Worm (Caenorhabditis elegans) whole organism, L2 larva: ENCODE measurements around the gene B0361.3.

Source experiments
- R02D3.7 ChIP-seq: fragments of 150-350 bp; optimal IDR thresholded peaks from 2 replicates; lab custom pipeline; 2014; ENCODE audit warnings: missing biosample characterization, missing genetic modification characterization
- alr-1 ChIP-seq: fragments of 150-350 bp; optimal IDR thresholded peaks from 2 replicates; lab custom pipeline; 2014; ENCODE audit warnings: missing biosample characterization, missing genetic modification characterization
- lin-11 ChIP-seq: fragments of 150-350 bp; sonication (generic microtip); optimal IDR thresholded peaks from 2 replicates; lab custom pipeline; 2014; ENCODE audit warnings: missing biosample characterization, missing genetic modification characterization, inconsistent platforms, mixed read lengths
- lsy-2 ChIP-seq, 2 experiments: fragments of 150-350 bp in 1 of 2; sonication (generic microtip) in 1 of 2; optimal IDR thresholded peaks; 2 replicates each; lab custom pipeline; 2014 to 2017; ENCODE audit warnings: missing biosample characterization in 2 of 2, missing genetic modification characterization in 2 of 2
- nhr-10 ChIP-seq: sonication (generic microtip); optimal IDR thresholded peaks from 2 replicates; lab custom pipeline; 2017; ENCODE audit warnings: missing biosample characterization, missing genetic modification characterization
- nhr-11 ChIP-seq: fragments of 150-350 bp; optimal IDR thresholded peaks from 2 replicates; lab custom pipeline; 2014; ENCODE audit warnings: missing biosample characterization, missing genetic modification characterization
- nhr-12 ChIP-seq: fragments of 150-350 bp; optimal IDR thresholded peaks from 2 replicates; lab custom pipeline; 2014; ENCODE audit warnings: missing biosample characterization, missing genetic modification characterization
- nhr-77 ChIP-seq: fragments of 150-350 bp; optimal IDR thresholded peaks from 2 replicates; lab custom pipeline; 2014; ENCODE audit warnings: missing biosample characterization, missing genetic modification characterization
- unc-55 ChIP-seq: fragments of 150-350 bp; sonication (generic microtip); optimal IDR thresholded peaks from 3 replicates; lab custom pipeline; 2014; ENCODE audit warnings: missing biosample characterization, missing genetic modification reagents, missing genetic modification characterization

DNA sequence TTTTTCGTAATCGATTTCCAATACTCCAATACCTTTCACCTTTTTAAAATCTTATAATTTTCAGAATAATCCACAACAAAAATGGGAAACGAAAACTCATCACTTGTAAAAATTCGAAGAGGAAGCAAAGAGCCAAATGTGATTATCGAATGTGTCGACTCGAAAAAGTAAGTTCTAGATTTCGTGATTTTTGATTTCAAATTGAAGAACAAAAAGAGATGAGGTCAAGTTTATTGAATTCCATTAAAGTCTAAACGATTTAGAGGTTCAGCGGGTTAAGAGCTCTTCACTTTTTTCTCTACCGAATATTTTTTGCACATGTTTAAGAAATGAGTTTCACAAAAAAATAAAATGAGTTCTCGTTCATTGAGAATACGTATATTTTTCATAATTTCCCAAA is 22.3 kb upstream of the B0361.3 start, which contains the start of gene B0361.4:
- TF ChIP-seq alr-1 (tag; lab: Kevin White, UChicago) (no peak), R02D3.7 (tag; lab: Kevin White, UChicago) (no peak), nhr-12 (tag; lab: Kevin White, UChicago) (no peak), nhr-10 (no peak), lin-11 (tag; lab: Kevin White, UChicago) (no peak), nhr-11 (tag; lab: Kevin White, UChicago) (no peak), lsy-2 (tag; optimal IDR thresholded peaks at IDR 0.05; lab: Kevin White, UChicago) (no peak), unc-55 (no peak), nhr-77 (tag; lab: Kevin White, UChicago) (no peak)
